Worm (Caenorhabditis elegans) whole organism, young adult: ENCODE results near the gene snf-12.

Experiments used
- C17E4.6 ChIP-seq: fragments of 200-800 bp; sonication (Bioruptor generic); IDR thresholded peaks from 2 replicates; pipeline ENCODE4 v1.3.6; 2022; ENCODE audit warnings: missing genetic modification reagents, missing genetic modification characterization, missing compliant biosample characterization
- F23B12.7 ChIP-seq: sonication (generic microtip); optimal IDR thresholded peaks from 2 replicates; lab custom pipeline; 2017; ENCODE audit warnings: missing genetic modification characterization, mild to moderate bottlenecking, missing compliant biosample characterization, antibody characterized with exemption, moderate library complexity; ENCODE audit not compliant: insufficient read depth
- F37B4.10 ChIP-seq: fragments of 200-800 bp; sonication (Bioruptor generic); IDR thresholded peaks from 2 replicates; pipeline ENCODE4 v1.3.6; 2022; ENCODE audit warnings: missing genetic modification characterization, missing compliant biosample characterization
- F55B11.4 ChIP-seq: sonication (generic microtip); optimal IDR thresholded peaks from 2 replicates; lab custom pipeline; 2016; ENCODE audit warnings: missing compliant biosample characterization, missing genetic modification characterization, borderline replicate concordance; ENCODE audit not compliant: insufficient read depth
- K12H6.12 ChIP-seq: fragments of 200-800 bp; sonication (Bioruptor generic); optimal IDR thresholded peaks from 2 replicates; lab custom pipeline; 2018; ENCODE audit warnings: mild to moderate bottlenecking, missing genetic modification characterization, missing compliant biosample characterization
- aptf-3 ChIP-seq: fragments of 200-800 bp; sonication (Bioruptor generic); IDR thresholded peaks from 2 replicates; pipeline ENCODE4 v1.3.6; 2022; ENCODE audit warnings: missing genetic modification characterization, missing compliant biosample characterization
- athp-1 ChIP-seq: sonication (generic microtip); optimal IDR thresholded peaks from 2 replicates; lab custom pipeline; 2017; ENCODE audit warnings: mild to moderate bottlenecking, missing genetic modification characterization, missing compliant biosample characterization
- attf-3 ChIP-seq: fragments of 200-800 bp; sonication (Bioruptor generic); conservative IDR thresholded peaks from 2 replicates; pipeline ENCODE4 v1.3.6; 2022; ENCODE audit warnings: missing genetic modification reagents, missing genetic modification characterization, missing compliant biosample characterization
- attf-5 ChIP-seq: fragments of 200-800 bp; sonication (Bioruptor generic); optimal IDR thresholded peaks from 2 replicates; lab custom pipeline; 2018; ENCODE audit warnings: mild to moderate bottlenecking, missing genetic modification characterization, missing compliant biosample characterization
- bed-1 ChIP-seq: fragments of 200-800 bp; sonication (Bioruptor generic); IDR thresholded peaks from 2 replicates; pipeline ENCODE4 v1.3.6; 2022; ENCODE audit warnings: missing genetic modification reagents, missing genetic modification characterization, missing compliant biosample characterization
- cebp-1 ChIP-seq, 2 experiments: fragments of 200-800 bp in 1 of 2; sonication (Bioruptor generic) in 1 of 2; sonication (generic microtip) in 1 of 2; IDR thresholded peaks in 1 of 2; optimal IDR thresholded peaks in 1 of 2; 2 replicates each; pipeline versions ENCODE4 v1.3.6 to Lab custom; 2017 to 2022; ENCODE audit warnings: missing compliant biosample characterization in 2 of 2, missing genetic modification characterization in 2 of 2, mild to moderate bottlenecking in 1 of 2, missing genetic modification reagents in 1 of 2, moderate library complexity in 1 of 2
- dox-1 ChIP-seq: fragments of 200-800 bp; sonication (Bioruptor generic); IDR thresholded peaks from 2 replicates; pipeline ENCODE4 v1.3.6; 2022; ENCODE audit warnings: missing genetic modification reagents, missing genetic modification characterization, missing compliant biosample characterization
- dpl-1 ChIP-seq: fragments of 150-350 bp; optimal IDR thresholded peaks from 2 replicates; lab custom pipeline; 2014; ENCODE audit warnings: missing biosample characterization, missing genetic modification reagents, missing genetic modification characterization
- egl-18 ChIP-seq: fragments of 200-800 bp; sonication (Bioruptor generic); IDR thresholded peaks from 2 replicates; pipeline ENCODE4 v1.3.6; 2022; ENCODE audit warnings: missing genetic modification reagents, missing genetic modification characterization, missing compliant biosample characterization
- egl-44 ChIP-seq: fragments of 200-800 bp; sonication (Bioruptor generic); IDR thresholded peaks from 2 replicates; pipeline ENCODE4 v1.3.6; 2022; ENCODE audit warnings: missing genetic modification reagents, missing genetic modification characterization, missing compliant biosample characterization
- egrh-3 ChIP-seq: fragments of 200-800 bp; sonication (Bioruptor generic); IDR thresholded peaks from 2 replicates; pipeline ENCODE4 v1.3.6; 2022; ENCODE audit warnings: missing genetic modification reagents, missing genetic modification characterization, missing compliant biosample characterization
- him-1 ChIP-seq: sonication (generic microtip); optimal IDR thresholded peaks from 2 replicates; lab custom pipeline; 2016; ENCODE audit warnings: missing genotype, missing genetic modification reagents, missing genetic modification characterization, missing compliant biosample characterization
- hrde-1 ChIP-seq: sonication (generic microtip); optimal IDR thresholded peaks from 2 replicates; lab custom pipeline; 2016; ENCODE audit warnings: missing genetic modification characterization, mild to moderate bottlenecking, missing compliant biosample characterization, moderate library complexity, missing genotype, missing genetic modification reagents, borderline replicate concordance
- lag-1 ChIP-seq: fragments of 200-800 bp; sonication (Bioruptor generic); IDR thresholded peaks from 2 replicates; pipeline ENCODE4 v1.3.6; 2022; ENCODE audit warnings: missing genetic modification reagents, missing genetic modification characterization, missing compliant biosample characterization
- let-526 ChIP-seq: fragments of 200-800 bp; sonication (Bioruptor generic); IDR thresholded peaks from 2 replicates; pipeline ENCODE4 v1.3.6; 2022; ENCODE audit warnings: missing genetic modification reagents, missing genetic modification characterization, missing compliant biosample characterization
- lin-35 ChIP-seq, 3 experiments: fragments of 150-350 bp in 2 of 3; sonication (generic microtip) in 1 of 3; optimal IDR thresholded peaks; 2 replicates each; lab custom pipeline; 2014 to 2018; ENCODE audit warnings: missing biosample characterization in 3 of 3, missing genetic modification characterization in 3 of 3, missing genetic modification reagents in 3 of 3
- mcd-1 ChIP-seq: fragments of 200-800 bp; sonication (Bioruptor generic); IDR thresholded peaks from 2 replicates; pipeline ENCODE4 v1.3.6; 2022; ENCODE audit warnings: missing genetic modification reagents, missing genetic modification characterization, missing compliant biosample characterization
- pbrm-1 ChIP-seq: fragments of 200-800 bp; sonication (Bioruptor generic); IDR thresholded peaks from 2 replicates; pipeline ENCODE4 v1.3.6; 2022; ENCODE audit warnings: missing genetic modification reagents, missing genetic modification characterization, missing compliant biosample characterization
- pha-4 ChIP-seq: fragments of 150-350 bp; sonication (generic microtip); optimal IDR thresholded peaks from 2 replicates; lab custom pipeline; 2014; ENCODE audit warnings: missing biosample characterization, missing genetic modification reagents, missing genetic modification characterization
- rcor-1 ChIP-seq: fragments of 200-800 bp; sonication (Bioruptor generic); IDR thresholded peaks from 2 replicates; pipeline ENCODE4 v1.3.6; 2022; ENCODE audit warnings: missing genetic modification reagents, missing genetic modification characterization, missing compliant biosample characterization
- snpc-4 ChIP-seq, 5 experiments: fragments of 150-350 bp in 1 of 5; sonication (generic microtip) in 4 of 5; optimal IDR thresholded peaks; 2 replicates each; lab custom pipeline; 2014 to 2018; ENCODE audit warnings: missing genetic modification characterization in 5 of 5, missing biosample characterization in 3 of 5, antibody characterized with exemption in 2 of 5, mild to moderate bottlenecking in 2 of 5, missing compliant biosample characterization in 2 of 5, missing genotype in 2 of 5, moderate library complexity in 2 of 5, missing genetic modification reagents in 1 of 5
- zfh-2 ChIP-seq: fragments of 200-800 bp; sonication (Bioruptor generic); conservative IDR thresholded peaks from 2 replicates; pipeline ENCODE4 v1.3.6; 2022; ENCODE audit warnings: missing genetic modification reagents, missing genetic modification characterization, missing compliant biosample characterization
- ztf-18 ChIP-seq: sonication (generic microtip); optimal IDR thresholded peaks from 2 replicates; lab custom pipeline; 2016; ENCODE audit warnings: missing genotype, mild to moderate bottlenecking, missing genetic modification characterization, missing compliant biosample characterization

Gene snf-12

DNA sequence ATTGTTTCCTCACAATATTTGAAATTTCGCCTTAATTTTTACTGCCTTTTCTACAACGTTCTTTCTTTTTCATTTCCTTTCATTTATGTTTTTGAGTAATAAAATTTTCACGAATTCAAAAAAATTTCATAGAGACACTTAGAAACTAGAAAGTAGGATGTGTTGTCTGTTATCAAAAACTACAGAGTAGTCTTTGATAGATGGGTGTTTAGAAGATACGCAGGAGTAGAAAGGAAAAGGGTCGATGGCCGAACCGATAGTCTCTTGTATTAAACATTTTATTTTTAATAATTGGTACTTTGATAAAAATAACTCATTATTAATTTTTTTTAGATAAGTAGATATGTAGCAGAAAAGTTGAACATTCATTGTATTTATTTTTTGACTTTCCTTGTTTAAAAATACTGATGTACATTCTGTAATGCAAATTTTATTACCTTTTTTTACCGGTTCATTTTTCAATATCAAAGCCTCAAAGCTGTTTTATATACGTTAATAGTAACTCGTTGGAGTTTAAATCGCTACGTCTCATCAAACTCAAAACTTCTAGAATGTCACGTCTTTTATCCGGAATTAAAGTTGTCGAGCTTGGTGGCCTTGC lies 37.3 kb upstream of the snf-12 start, which contains the start of gene C24A3.4:
C24A3.4 (plus strand) TSS at position 551 of the 601 bp plus-strand sequence.
- TF ChIP-seq F23B12.7 (tag; lab: Kevin White, UChicago) (no peak), lag-1 (GFP tag; lab: Robert Waterston, UW) (no peak), hrde-1 (no peak), C17E4.6 (GFP tag; lab: Robert Waterston, UW) (no peak), bed-1 (GFP tag; lab: Robert Waterston, UW) (no peak), dox-1 (GFP tag; lab: Robert Waterston, UW) (no peak), F55B11.4 (no peak), athp-1 (no peak)
- TF ChIP-seq, all 124 proteins: peak for 0

DNA sequence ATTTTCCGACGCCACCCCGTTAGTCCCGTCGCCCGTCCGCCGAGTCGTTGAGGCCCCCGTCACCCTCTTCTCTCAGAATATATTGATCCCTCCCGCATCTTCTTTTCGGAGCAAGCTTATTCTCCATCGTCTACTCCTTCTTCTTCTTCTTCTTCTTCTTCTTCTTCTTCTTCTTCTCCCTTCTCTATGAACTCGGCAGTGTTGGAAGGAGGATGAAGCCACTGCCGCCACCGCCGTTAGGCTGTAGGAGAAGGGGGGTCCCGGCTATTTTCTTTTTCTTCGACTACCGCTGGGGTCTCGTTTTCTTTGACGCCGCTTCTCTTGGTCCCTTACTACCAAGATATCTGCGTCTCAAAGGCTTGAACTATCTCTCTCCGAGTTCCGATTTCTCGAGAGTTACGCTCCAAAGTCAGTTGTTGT lies 33.7 kb upstream of the snf-12 start:
- peak; percentile 4 for TF ChIP-seq attf-5 (GFP tag; lab: Kevin White, UChicago)
- TF ChIP-seq K12H6.12 (tag; lab: Kevin White, UChicago): peak; percentile 57
- TF ChIP-seq F55B11.4: no peak
- TF ChIP-seq athp-1: no peak
- no peak for TF ChIP-seq aptf-3 (GFP tag; lab: Robert Waterston, UW)
- peak in 1 of 3 experiments; percentile 22 for TF ChIP-seq lin-35 (GFP tag; optimal IDR thresholded peaks at IDR 0.05; lab: Kevin White, UChicago)
- TF ChIP-seq rcor-1 (GFP tag; lab: Robert Waterston, UW): peak; percentile 45; the same call in 1 of the 2 replicates
- 0 out of 2 replicates have a peak, but pooled peaks have one; percentile 34 for TF ChIP-seq mcd-1
- peak; percentile 90 for TF ChIP-seq zfh-2 (GFP tag; lab: Robert Waterston, UW)
- peak; percentile 33; the same call in 1 of the 2 replicates for TF ChIP-seq egrh-3 (GFP tag; lab: Robert Waterston, UW)

DNA sequence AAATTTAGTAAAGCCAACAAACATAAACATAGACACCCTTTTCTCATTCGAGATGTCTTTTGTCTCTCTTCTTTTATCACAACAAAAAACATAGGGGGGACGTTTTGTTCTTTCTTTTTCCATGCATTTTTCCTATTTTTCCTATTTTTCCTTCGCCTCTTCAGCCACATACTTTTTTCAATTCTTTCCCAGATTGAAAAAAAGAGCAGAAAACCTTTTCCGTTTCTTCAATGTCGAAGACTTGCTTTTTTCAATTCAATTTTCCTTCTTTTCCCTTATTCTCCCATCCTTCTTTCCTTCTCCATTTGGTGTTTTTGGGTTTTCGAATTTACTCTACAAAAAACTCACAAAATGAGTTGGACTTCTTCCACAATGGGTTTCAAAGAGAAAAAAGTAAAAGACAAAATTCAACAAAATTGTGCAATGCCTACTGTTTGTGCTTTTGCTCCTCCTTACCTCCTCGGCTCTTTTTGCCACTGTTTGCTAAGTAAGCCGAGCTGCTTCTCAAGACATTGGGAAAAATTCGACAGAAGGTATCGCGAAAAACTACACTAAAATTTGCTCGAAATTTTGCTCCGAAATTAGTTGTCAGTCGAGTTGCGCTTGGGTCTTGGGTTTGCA lies 32.7 kb upstream of the snf-12 start:
- TF ChIP-seq pbrm-1 (GFP tag; lab: Robert Waterston, UW): no peak
- TF ChIP-seq ztf-18 (tag; lab: Kevin White, UChicago): no peak
- no peak for TF ChIP-seq egl-44 (GFP tag; lab: Robert Waterston, UW)
- TF ChIP-seq attf-3 (GFP tag; lab: Robert Waterston, UW): no peak
- no peak for TF ChIP-seq let-526 (GFP tag; lab: Robert Waterston, UW)
- no peak for TF ChIP-seq dpl-1 (GFP tag; lab: Kevin White, UChicago)

DNA sequence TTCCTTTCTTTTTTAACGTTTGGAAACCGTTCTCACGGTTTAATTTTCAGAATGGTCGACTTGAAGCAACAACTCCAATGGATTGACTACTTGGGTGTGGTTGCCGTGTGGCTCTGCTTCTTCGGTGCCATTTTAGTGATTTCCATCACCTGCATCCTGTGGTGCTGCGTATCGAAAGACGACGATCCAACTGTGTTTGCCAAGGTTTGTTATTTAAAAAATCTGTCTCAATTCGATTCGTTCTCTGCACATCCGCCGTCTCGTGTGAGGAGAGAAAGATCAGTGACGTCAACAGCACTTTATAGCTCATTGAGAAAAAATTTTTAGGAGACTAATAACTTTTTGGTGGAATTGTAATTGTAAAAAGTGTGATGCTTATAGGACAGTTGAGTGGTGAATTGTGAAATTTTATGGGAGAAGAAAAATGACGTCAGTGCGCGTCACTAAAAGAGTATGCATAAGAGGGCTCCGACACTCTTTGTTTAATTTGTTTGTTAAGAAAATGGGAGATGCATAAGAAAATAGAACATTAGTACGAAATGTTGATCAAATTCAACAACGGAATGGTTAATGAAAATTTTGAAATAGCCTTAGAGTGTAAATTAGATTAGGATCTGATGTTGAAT lies 31.7 kb upstream of the snf-12 start, which contains the start of gene C24A3.2:
C24A3.2 (plus strand) TSS at position 51 of the 626 bp plus-strand sequence.
- TF ChIP-seq cebp-1 (GFP tag; IDR thresholded peaks at IDR 0.05; lab: Robert Waterston, UW) (no peak), cebp-1 (tag; optimal IDR thresholded peaks at IDR 0.05; lab: Kevin White, UChicago) (peak; percentile 61), snpc-4 (GFP tag; optimal IDR thresholded peaks at IDR 0.05; lab: Kevin White, UChicago) (no peak), snpc-4 (tag; optimal IDR thresholded peaks at IDR 0.05; lab: Kevin White, UChicago) (no peak), hrde-1 (no peak), lin-35 (GFP tag; optimal IDR thresholded peaks at IDR 0.05; lab: Kevin White, UChicago) (no peak), F37B4.10 (GFP tag; lab: Robert Waterston, UW) (no peak), him-1 (tag; lab: Kevin White, UChicago) (no peak), egl-18 (GFP tag; lab: Robert Waterston, UW) (no peak), pha-4 (tag; lab: Kevin White, UChicago) (no peak)
- TF ChIP-seq, all 124 proteins: peak for 1
